Worm (Caenorhabditis elegans) whole organism, L4 larva: Measurements from ENCODE around the gene C25F9.6.

ENCODE experiments used
- ces-1 ChIP-seq: fragments of 150-350 bp; sonication (generic microtip); optimal IDR thresholded peaks from 4 replicates; lab custom pipeline; 2014; ENCODE audit warnings: missing biosample characterization, missing genetic modification reagents, missing genetic modification characterization
- dpl-1 ChIP-seq: fragments of 150-350 bp; optimal IDR thresholded peaks from 2 replicates; lab custom pipeline; 2014; ENCODE audit warnings: missing biosample characterization, missing genetic modification reagents, missing genetic modification characterization
- mxl-3 ChIP-seq: fragments of 200-800 bp; sonication (Bioruptor generic); optimal IDR thresholded peaks from 2 replicates; lab custom pipeline; 2018; ENCODE audit warnings: mild to moderate bottlenecking, missing genetic modification characterization, missing compliant biosample characterization
- nhr-28 ChIP-seq: fragments of 150-350 bp; optimal IDR thresholded peaks from 2 replicates; lab custom pipeline; 2014; ENCODE audit warnings: missing biosample characterization, missing genetic modification characterization
- zip-2 ChIP-seq: fragments of 150-350 bp; optimal IDR thresholded peaks from 2 replicates; lab custom pipeline; 2014; ENCODE audit warnings: missing biosample characterization, missing genetic modification characterization

ce11 chrV:19371253-19371652 is 33.9 kb downstream of the C25F9.6 start, which contains the start of gene Y43F8A.2:
- TF ChIP-seq dpl-1 (no peak), nhr-28 (tag; lab: Kevin White, UChicago) (no peak), zip-2 (tag; lab: Kevin White, UChicago) (no peak), ces-1 (GFP tag; lab: Kevin White, UChicago) (no peak), mxl-3 (GFP tag; lab: Kevin White, UChicago) (no peak)
